Fruit fly (Drosophila melanogaster) whole organism, embryonic: ENCODE results near the gene lectin-29Ca.

Experiments used
- Antp ChIP-seq: fragments of 200-800 bp; sonication (Bioruptor generic); optimal IDR thresholded peaks from 3 replicates; lab custom pipeline; 2016; ENCODE audit warnings: missing biosample characterization, missing genetic modification characterization
- Atf6 ChIP-seq: fragments of 200-800 bp; sonication (Bioruptor generic); IDR thresholded peaks from 2 replicates; pipeline ENCODE4 v1.3.6; 2022; ENCODE audit warnings: missing biosample characterization, missing genetic modification characterization
- Bdp1 ChIP-seq: fragments of 200-800 bp; sonication (Bioruptor generic); optimal IDR thresholded peaks from 3 replicates; lab custom pipeline; 2016; ENCODE audit warnings: missing biosample characterization, missing genetic modification characterization
- CG10267 ChIP-seq: fragments of 200-800 bp; sonication (Bioruptor generic); optimal IDR thresholded peaks from 2 replicates; lab custom pipeline; 2018; ENCODE audit warnings: missing biosample characterization, mild to moderate bottlenecking, missing genetic modification characterization, moderate library complexity
- CG11085 ChIP-seq: fragments of 200-800 bp; sonication (Bioruptor generic); IDR thresholded peaks from 2 replicates; pipeline ENCODE4 v1.3.6; 2022; ENCODE audit warnings: missing biosample characterization, missing genetic modification characterization
- CG11093 ChIP-seq: fragments of 200-800 bp; sonication (Bioruptor generic); IDR thresholded peaks from 3 replicates; pipeline ENCODE4 v1.3.6; 2022; ENCODE audit warnings: missing biosample characterization, missing genetic modification characterization
- CG11695 ChIP-seq: fragments of 200-800 bp; sonication (Bioruptor generic); IDR thresholded peaks from 3 replicates; pipeline ENCODE4 v1.3.6; 2022; ENCODE audit warnings: missing biosample characterization, missing genetic modification characterization
- CG12236 ChIP-seq: fragments of 200-800 bp; sonication (Bioruptor generic); optimal IDR thresholded peaks from 2 replicates; lab custom pipeline; 2016; ENCODE audit warnings: missing biosample characterization, missing genetic modification characterization
- CG14965 ChIP-seq: fragments of 200-800 bp; sonication (Bioruptor generic); optimal IDR thresholded peaks from 2 replicates; lab custom pipeline; 2016; ENCODE audit warnings: missing biosample characterization, missing genetic modification characterization, borderline replicate concordance
- CG1647 ChIP-seq: fragments of 200-800 bp; sonication (Bioruptor generic); optimal IDR thresholded peaks from 3 replicates; lab custom pipeline; 2016; ENCODE audit warnings: missing biosample characterization, missing genetic modification characterization
- CG17328 ChIP-seq: fragments of 200-800 bp; sonication (Bioruptor generic); IDR thresholded peaks from 2 replicates; pipeline ENCODE4 v1.3.6; 2022; ENCODE audit warnings: missing biosample characterization, missing genetic modification characterization
- CG17802 ChIP-seq: fragments of 200-800 bp; sonication (Bioruptor generic); optimal IDR thresholded peaks from 2 replicates; lab custom pipeline; 2018; ENCODE audit warnings: missing biosample characterization, mild to moderate bottlenecking, missing genetic modification characterization, moderate library complexity
- CG1792 ChIP-seq: fragments of 200-800 bp; sonication (Bioruptor generic); optimal IDR thresholded peaks from 2 replicates; lab custom pipeline; 2016; ENCODE audit warnings: missing biosample characterization, missing genetic modification characterization
- CG18599 ChIP-seq: fragments of 200-800 bp; sonication (Bioruptor generic); optimal IDR thresholded peaks from 3 replicates; lab custom pipeline; 2017; ENCODE audit warnings: missing biosample characterization, missing genetic modification characterization, mild to moderate bottlenecking, moderate library complexity, missing genetic modification reagents
- CG4617 ChIP-seq: fragments of 200-800 bp; sonication (Bioruptor generic); optimal IDR thresholded peaks from 3 replicates; lab custom pipeline; 2016; ENCODE audit warnings: missing biosample characterization, missing genetic modification characterization, borderline replicate concordance
- CG8281 ChIP-seq: fragments of 200-800 bp; sonication (Bioruptor generic); optimal IDR thresholded peaks from 2 replicates; lab custom pipeline; 2018; ENCODE audit warnings: missing biosample characterization, mild to moderate bottlenecking, missing genetic modification characterization, moderate library complexity
- CG8765 ChIP-seq: fragments of 200-800 bp; sonication (Bioruptor generic); IDR thresholded peaks from 2 replicates; pipeline ENCODE4 v1.3.6; 2022; ENCODE audit warnings: missing biosample characterization, missing genetic modification characterization
- CG9437 ChIP-seq: fragments of 200-800 bp; sonication (Bioruptor generic); optimal IDR thresholded peaks from 2 replicates; lab custom pipeline; 2018; ENCODE audit warnings: missing biosample characterization, mild to moderate bottlenecking, missing genetic modification characterization
- CHES-1-like ChIP-seq: fragments of 200-800 bp; sonication (Bioruptor generic); optimal IDR thresholded peaks from 2 replicates; lab custom pipeline; 2016; ENCODE audit warnings: missing biosample characterization, missing genetic modification characterization
- Dbx ChIP-seq: fragments of 200-800 bp; sonication (Bioruptor generic); IDR thresholded peaks from 3 replicates; pipeline ENCODE4 v1.3.6; 2022; ENCODE audit warnings: missing biosample characterization, missing genetic modification characterization
- Ets97D ChIP-seq: fragments of 200-800 bp; sonication (Bioruptor generic); optimal IDR thresholded peaks from 3 replicates; lab custom pipeline; 2016; ENCODE audit warnings: missing biosample characterization, missing genetic modification characterization
- Lpt ChIP-seq: fragments of >200 bp; optimal IDR thresholded peaks from 2 replicates; lab custom pipeline; 2018; ENCODE audit warnings: missing biosample characterization, missing genetic modification characterization
- MBD-R2 ChIP-seq: fragments of 200-800 bp; sonication (Bioruptor generic); IDR thresholded peaks from 2 replicates; pipeline ENCODE4 v1.3.6; 2022; ENCODE audit warnings: missing biosample characterization, missing genetic modification characterization
- MTF-1 ChIP-seq: fragments of 200-800 bp; sonication (Bioruptor generic); optimal IDR thresholded peaks from 2 replicates; lab custom pipeline; 2018; ENCODE audit warnings: missing biosample characterization, mild to moderate bottlenecking, missing genetic modification characterization, borderline replicate concordance
- Mrtf ChIP-seq: fragments of 200-800 bp; sonication (Bioruptor generic); IDR thresholded peaks from 3 replicates; pipeline ENCODE4 v1.3.6; 2022; ENCODE audit warnings: missing biosample characterization, missing genetic modification characterization
- NFAT ChIP-seq: fragments of 200-800 bp; sonication (Bioruptor generic); IDR thresholded peaks from 2 replicates; pipeline ENCODE4 v1.3.6; 2022; ENCODE audit warnings: missing biosample characterization, missing genetic modification characterization
- NK7.1 ChIP-seq: fragments of 200-800 bp; sonication (Bioruptor generic); optimal IDR thresholded peaks from 3 replicates; lab custom pipeline; 2016; ENCODE audit warnings: missing biosample characterization, missing genetic modification characterization
- Nf-YC ChIP-seq: fragments of 200-800 bp; optimal IDR thresholded peaks from 3 replicates; lab custom pipeline; 2019; ENCODE audit warnings: missing biosample characterization, mild to moderate bottlenecking, missing genetic modification characterization, moderate library complexity
- Oaz ChIP-seq: fragments of 200-800 bp; sonication (Bioruptor generic); IDR thresholded peaks from 2 replicates; pipeline ENCODE4 v1.3.6; 2022; ENCODE audit warnings: missing biosample characterization, missing genetic modification characterization
- Rx ChIP-seq: fragments of 200-800 bp; sonication (Bioruptor generic); IDR thresholded peaks from 2 replicates; pipeline ENCODE4 v1.3.6; 2022; ENCODE audit warnings: missing biosample characterization, missing genetic modification characterization
- Xrp1 ChIP-seq: fragments of 200-800 bp; sonication (Bioruptor generic); IDR thresholded peaks from 2 replicates; pipeline ENCODE4 v1.3.6; 2022; ENCODE audit warnings: missing biosample characterization, missing genetic modification characterization
- abd-A ChIP-seq: fragments of 200-800 bp; sonication (Bioruptor generic); optimal IDR thresholded peaks from 3 replicates; lab custom pipeline; 2019; ENCODE audit warnings: missing biosample characterization, mild to moderate bottlenecking, missing genetic modification characterization, moderate library complexity
- br ChIP-seq: fragments of >200 bp; optimal IDR thresholded peaks from 2 replicates; lab custom pipeline; 2017
- caup ChIP-seq: fragments of 200-800 bp; sonication (Bioruptor generic); optimal IDR thresholded peaks from 3 replicates; lab custom pipeline; 2017; ENCODE audit warnings: missing biosample characterization, mild to moderate bottlenecking, missing genetic modification characterization, moderate library complexity; ENCODE audit not compliant: severe bottlenecking
- gce ChIP-seq: fragments of 200-800 bp; sonication (Bioruptor generic); IDR thresholded peaks from 3 replicates; pipeline ENCODE4 v1.3.6; 2022; ENCODE audit warnings: missing biosample characterization, missing genetic modification characterization
- gcm2 ChIP-seq: fragments of 200-800 bp; sonication (Bioruptor generic); optimal IDR thresholded peaks from 2 replicates; lab custom pipeline; 2016; ENCODE audit warnings: missing biosample characterization, missing genetic modification characterization
- grn ChIP-seq: fragments of 200-800 bp; sonication (Bioruptor generic); optimal IDR thresholded peaks from 3 replicates; lab custom pipeline; 2017; ENCODE audit warnings: missing biosample characterization, missing genetic modification characterization
- inv ChIP-seq: fragments of 200-800 bp; sonication (Bioruptor generic); IDR thresholded peaks from 2 replicates; pipeline ENCODE4 v1.3.6; 2022; ENCODE audit warnings: missing biosample characterization, missing genetic modification characterization; ENCODE audit not compliant: partially characterized antibody
- jigr1 ChIP-seq: fragments of 200-800 bp; sonication (Bioruptor generic); IDR thresholded peaks from 3 replicates; pipeline ENCODE4 v1.3.6; 2022; ENCODE audit warnings: missing biosample characterization, missing genetic modification characterization
- luna ChIP-seq: fragments of 200-800 bp; sonication (Bioruptor generic); optimal IDR thresholded peaks from 2 replicates; lab custom pipeline; 2016; ENCODE audit warnings: missing biosample characterization, missing genetic modification characterization
- nerfin-1 ChIP-seq: fragments of 200-800 bp; sonication (Bioruptor generic); optimal IDR thresholded peaks from 3 replicates; lab custom pipeline; 2019; ENCODE audit warnings: missing biosample characterization, mild to moderate bottlenecking, missing genetic modification characterization, moderate library complexity
- p53 ChIP-seq: fragments of 200-800 bp; sonication (Bioruptor generic); optimal IDR thresholded peaks from 2 replicates; lab custom pipeline; 2016; ENCODE audit warnings: missing biosample characterization, missing genetic modification characterization
- pho ChIP-seq: fragments of 200-800 bp; sonication (Bioruptor generic); optimal IDR thresholded peaks from 2 replicates; lab custom pipeline; 2016; ENCODE audit warnings: missing biosample characterization, missing genetic modification characterization
- psq ChIP-seq: fragments of 200-800 bp; sonication (Bioruptor generic); optimal IDR thresholded peaks from 2 replicates; lab custom pipeline; 2017; ENCODE audit warnings: missing biosample characterization, missing genetic modification characterization
- pzg ChIP-seq: fragments of 200-800 bp; sonication (Bioruptor generic); optimal IDR thresholded peaks from 3 replicates; lab custom pipeline; 2018; ENCODE audit warnings: missing biosample characterization, mild to moderate bottlenecking, missing genetic modification characterization, moderate library complexity
- run ChIP-seq: fragments of 200-800 bp; sonication (Bioruptor generic); optimal IDR thresholded peaks from 3 replicates; lab custom pipeline; 2018; ENCODE audit warnings: missing biosample characterization, mild to moderate bottlenecking, missing genetic modification characterization
- sens ChIP-seq: fragments of 200-800 bp; sonication (Bioruptor generic); peaks from one replicate; lab custom pipeline; 2016; ENCODE audit warnings: missing biosample characterization, missing genetic modification characterization
- so ChIP-seq: fragments of 200-800 bp; sonication (Bioruptor generic); IDR thresholded peaks from 3 replicates; pipeline ENCODE4 v1.3.6; 2022; ENCODE audit warnings: missing biosample characterization, missing genetic modification characterization
- tll ChIP-seq, 2 experiments: fragments of 200-800 bp in 1 of 2; fragments of >200 bp in 1 of 2; sonication (Bioruptor generic) in 1 of 2; optimal IDR thresholded peaks; 2 replicates each; lab custom pipeline; 2017 to 2019; ENCODE audit warnings: missing biosample characterization in 2 of 2, missing genetic modification characterization in 2 of 2, mild to moderate bottlenecking in 1 of 2, moderate library complexity in 1 of 2
- tna ChIP-seq: fragments of 200-800 bp; sonication (Bioruptor generic); IDR thresholded peaks from 2 replicates; pipeline ENCODE4 v1.3.6; 2022; ENCODE audit warnings: missing biosample characterization, missing genetic modification characterization; ENCODE audit not compliant: partially characterized antibody

lectin-29Ca gene

DNA sequence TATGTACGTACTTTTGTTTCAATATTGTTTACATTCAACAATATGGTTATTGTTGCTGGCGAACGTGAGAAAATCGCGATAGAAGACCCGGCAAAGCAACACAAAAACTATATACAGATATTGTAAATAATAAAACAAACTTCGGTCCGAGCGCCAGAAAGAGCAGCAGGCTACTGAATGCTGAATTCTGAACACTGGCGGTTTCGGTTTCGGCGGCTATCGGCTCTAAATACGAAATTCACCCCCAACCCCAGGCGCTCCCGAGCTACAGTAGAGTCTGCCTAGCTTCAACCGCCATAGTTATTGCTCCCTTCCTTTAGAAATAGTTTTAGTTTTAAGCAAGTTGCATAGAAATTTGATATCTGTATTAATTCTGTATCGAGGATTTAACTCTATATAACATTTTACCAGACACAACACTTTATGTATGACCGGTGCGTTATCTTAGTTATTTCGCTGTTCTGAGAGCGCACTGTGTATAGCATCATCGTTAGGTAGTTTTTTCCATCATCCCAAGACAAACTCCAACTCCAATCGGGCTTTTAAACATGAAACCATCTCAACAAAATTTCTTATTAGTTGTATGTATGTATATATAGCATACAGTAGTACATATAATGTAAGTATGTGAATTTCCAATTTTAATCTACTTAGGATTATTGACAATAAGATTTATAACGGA lies 31.7 kb downstream of the lectin-29Ca start, which contains the start of gene CG7627 (continued):
- TF ChIP-seq Dbx (GFP tag; lab: Robert Waterston, UW) (peak; percentile 85), NFAT (GFP tag; lab: Robert Waterston, UW) (peak; percentile 82), jigr1 (GFP tag; lab: Robert Waterston, UW) (peak; percentile 40; the same call in 1 of the 3 replicates), CG4617 (no peak), MBD-R2 (GFP tag; lab: Robert Waterston, UW) (no peak; the same call in 1 of the 2 replicates), so (GFP tag; lab: Robert Waterston, UW) (peak; percentile 74), CHES-1-like (GFP tag; lab: Kevin White, UChicago) (peak; percentile 84), grn (GFP tag; lab: Kevin White, UChicago) (peak; percentile 3), pho (GFP tag; lab: Kevin White, UChicago) (peak; percentile 59), Mrtf (GFP tag; lab: Robert Waterston, UW) (peak; percentile 80), Antp (peak; percentile 70), gcm2 (GFP tag; lab: Kevin White, UChicago) (peak; percentile 57), CG17802 (peak; percentile 34), Atf6 (GFP tag; lab: Robert Waterston, UW) (peak; percentile 85), run (tag; lab: Kevin White, UChicago) (peak; percentile 35), inv (no peak), CG18599 (GFP tag; lab: Kevin White, UChicago) (peak; percentile 94), CG8765 (GFP tag; lab: Robert Waterston, UW) (no peak), pzg (peak; percentile 9), p53 (GFP tag; lab: Kevin White, UChicago) (peak; percentile 9), br (lab: Kevin White, UChicago) (no peak), CG11085 (peak; percentile 72; the same call in 1 of the 2 replicates), psq (GFP tag; lab: Kevin White, UChicago) (no peak), MTF-1 (GFP tag; lab: Kevin White, UChicago) (peak; percentile 29), Oaz (GFP tag; lab: Robert Waterston, UW) (peak; percentile 48; the same call in 1 of the 2 replicates), CG1647 (peak; percentile 46), nerfin-1 (tag; lab: Kevin White, UChicago) (peak; percentile 17), NK7.1 (GFP tag; lab: Kevin White, UChicago) (peak; percentile 63), CG8281 (tag; lab: Kevin White, UChicago) (peak; percentile 50), CG1792 (GFP tag; lab: Kevin White, UChicago) (peak; percentile 43), CG11093 (GFP tag; lab: Robert Waterston, UW) (peak; percentile 63; the same call in 1 of the 3 replicates), tll (GFP tag; optimal IDR thresholded peaks at IDR 0.05; lab: Kevin White, UChicago) (no peak), CG9437 (GFP tag; lab: Kevin White, UChicago) (peak; percentile 67), Lpt (GFP tag; lab: Kevin White, UChicago) (no peak), Bdp1 (GFP tag; lab: Kevin White, UChicago) (peak; percentile 61), CG11695 (GFP tag; lab: Robert Waterston, UW) (peak; percentile 72; the same call in 2 of the 3 replicates), luna (peak; percentile 1), CG14965 (GFP tag; lab: Kevin White, UChicago) (no peak), Nf-YC (tag; lab: Kevin White, UChicago) (peak; percentile 55), Rx (peak; percentile 60), tna (no peak), Xrp1 (GFP tag; lab: Robert Waterston, UW) (peak; percentile 83), CG12236 (no peak), gce (peak; percentile 31; the same call in 1 of the 3 replicates), caup (GFP tag; lab: Kevin White, UChicago) (peak; percentile 73), abd-A (tag; lab: Kevin White, UChicago) (peak; percentile 2), Ets97D (GFP tag; lab: Kevin White, UChicago) (peak; percentile 42), sens (GFP tag; lab: Kevin White, UChicago) (peak; percentile 96), CG10267 (tag; lab: Kevin White, UChicago) (peak; percentile 65), CG17328 (GFP tag; lab: Robert Waterston, UW) (peak; percentile 80)
